Comparison of ENCODE assay signal across 3 worm cellular contexts in genomic region chrX:10203501-10203900, ce11.
TF ChIP-seq lines count a peak whose summit lies in the region.

No protein-coding gene starts in this region.

TF ChIP-seq in whole organism, early embryonic, 17 proteins besides CTCF, POLR2A, EP300 and RAD21:
- TF ChIP-seq pes-1 (GFP tag; IDR thresholded peaks at IDR 0.05; lab: Robert Waterston, UW) (peak; percentile 51; the same call in 1 of the 2 replicates), tra-4 (tag; optimal IDR thresholded peaks at IDR 0.05; lab: Kevin White, UChicago) (no peak), ceh-13 (GFP tag; optimal IDR thresholded peaks at IDR 0.05; lab: Kevin White, UChicago) (peak; percentile 11), hmbx-1 (tag; optimal IDR thresholded peaks at IDR 0.05; lab: Kevin White, UChicago) (no peak)

TF ChIP-seq in whole organism, late embryonic, 69 proteins besides CTCF, POLR2A, EP300 and RAD21:
- TF ChIP-seq hlh-30 (tag; optimal IDR thresholded peaks at IDR 0.05; lab: Kevin White, UChicago; ENCODE audit: insufficient read depth) (peak; percentile 39), syd-9 (tag; optimal IDR thresholded peaks at IDR 0.05; lab: Kevin White, UChicago) (no peak), C38D4.7 (GFP tag; optimal IDR thresholded peaks at IDR 0.05; lab: Kevin White, UChicago) (no peak)
TF ChIP-seq in whole organism, late embryonic: peak in this region for 1.

TF ChIP-seq in whole organism, mixed stage, embryonic, 35 proteins besides CTCF, POLR2A, EP300 and RAD21:
- peak; percentile 80 for TF ChIP-seq zip-8 (tag; optimal IDR thresholded peaks at IDR 0.05; lab: Kevin White, UChicago)
- TF ChIP-seq flh-1 (GFP tag; optimal IDR thresholded peaks at IDR 0.05; lab: Kevin White, UChicago), result no peak
- TF ChIP-seq snpc-4 (tag; optimal IDR thresholded peaks at IDR 0.05; lab: Kevin White, UChicago), result no peak
- TF ChIP-seq sem-2 (GFP tag; optimal IDR thresholded peaks at IDR 0.05; lab: Kevin White, UChicago), result no peak
